Worm (Caenorhabditis elegans) whole organism, young adult: ENCODE measurements around the gene W05B10.4.
A peak's percentile ranks its signal among the peaks of the same experiment; 100 is the strongest.

Source experiments
- B0035.1 ChIP-seq: sonication (generic microtip); optimal IDR thresholded peaks from 2 replicates; lab custom pipeline; 2016; ENCODE audit warnings: missing genetic modification characterization, mild to moderate bottlenecking, missing compliant biosample characterization, missing genotype, missing genetic modification reagents
- B0261.1 ChIP-seq: sonication (generic microtip); optimal IDR thresholded peaks from 2 replicates; lab custom pipeline; 2016; ENCODE audit warnings: mild to moderate bottlenecking, missing genetic modification characterization, moderate library complexity, missing compliant biosample characterization
- B0336.3 ChIP-seq: fragments of 200-800 bp; sonication (Bioruptor generic); IDR thresholded peaks from 2 replicates; pipeline ENCODE4 v1.3.6; 2022; ENCODE audit warnings: missing genetic modification characterization, missing compliant biosample characterization
- F22D6.2 ChIP-seq: sonication (generic microtip); optimal IDR thresholded peaks from 2 replicates; lab custom pipeline; 2016; ENCODE audit warnings: mild to moderate bottlenecking, missing genetic modification characterization, missing compliant biosample characterization
- F23B12.7 ChIP-seq: sonication (generic microtip); optimal IDR thresholded peaks from 2 replicates; lab custom pipeline; 2017; ENCODE audit warnings: missing genetic modification characterization, mild to moderate bottlenecking, missing compliant biosample characterization, antibody characterized with exemption, moderate library complexity; ENCODE audit not compliant: insufficient read depth
- F37B4.10 ChIP-seq: fragments of 200-800 bp; sonication (Bioruptor generic); IDR thresholded peaks from 2 replicates; pipeline ENCODE4 v1.3.6; 2022; ENCODE audit warnings: missing genetic modification characterization, missing compliant biosample characterization
- F39B2.1 ChIP-seq: fragments of 200-800 bp; sonication (Bioruptor generic); IDR thresholded peaks from 2 replicates; pipeline ENCODE4 v1.3.6; 2022; ENCODE audit warnings: missing genetic modification reagents, missing genetic modification characterization, missing compliant biosample characterization
- F55B11.4 ChIP-seq: sonication (generic microtip); optimal IDR thresholded peaks from 2 replicates; lab custom pipeline; 2016; ENCODE audit warnings: missing compliant biosample characterization, missing genetic modification characterization, borderline replicate concordance; ENCODE audit not compliant: insufficient read depth
- K12H6.12 ChIP-seq: fragments of 200-800 bp; sonication (Bioruptor generic); optimal IDR thresholded peaks from 2 replicates; lab custom pipeline; 2018; ENCODE audit warnings: mild to moderate bottlenecking, missing genetic modification characterization, missing compliant biosample characterization
- T26A5.8 ChIP-seq: sonication (generic microtip); optimal IDR thresholded peaks from 2 replicates; lab custom pipeline; 2016; ENCODE audit warnings: missing genetic modification characterization, missing compliant biosample characterization
- Y56A3A.18 ChIP-seq: fragments of 200-800 bp; sonication (Bioruptor generic); IDR thresholded peaks from 2 replicates; pipeline ENCODE4 v1.3.6; 2022; ENCODE audit warnings: missing genetic modification reagents, missing genetic modification characterization, missing compliant biosample characterization
- aptf-2 ChIP-seq: fragments of 200-800 bp; sonication (Bioruptor generic); conservative IDR thresholded peaks from 2 replicates; pipeline ENCODE4 v1.3.6; 2022; ENCODE audit warnings: missing genetic modification reagents, missing genetic modification characterization, missing compliant biosample characterization
- athp-1 ChIP-seq: sonication (generic microtip); optimal IDR thresholded peaks from 2 replicates; lab custom pipeline; 2017; ENCODE audit warnings: mild to moderate bottlenecking, missing genetic modification characterization, missing compliant biosample characterization
- attf-5 ChIP-seq: fragments of 200-800 bp; sonication (Bioruptor generic); optimal IDR thresholded peaks from 2 replicates; lab custom pipeline; 2018; ENCODE audit warnings: mild to moderate bottlenecking, missing genetic modification characterization, missing compliant biosample characterization
- attf-6 ChIP-seq: fragments of 200-800 bp; sonication (Bioruptor generic); IDR thresholded peaks from 2 replicates; pipeline ENCODE4 v1.3.6; 2022; ENCODE audit warnings: missing genetic modification reagents, missing genetic modification characterization, missing compliant biosample characterization
- bed-1 ChIP-seq: fragments of 200-800 bp; sonication (Bioruptor generic); IDR thresholded peaks from 2 replicates; pipeline ENCODE4 v1.3.6; 2022; ENCODE audit warnings: missing genetic modification reagents, missing genetic modification characterization, missing compliant biosample characterization
- bed-2 ChIP-seq: fragments of 200-800 bp; sonication (Bioruptor generic); IDR thresholded peaks from 2 replicates; pipeline ENCODE4 v1.3.6; 2022; ENCODE audit warnings: missing genetic modification reagents, missing genetic modification characterization, missing compliant biosample characterization
- ccch-3 ChIP-seq: fragments of 200-800 bp; sonication (Bioruptor generic); optimal IDR thresholded peaks from 2 replicates; lab custom pipeline; 2018; ENCODE audit warnings: mild to moderate bottlenecking, missing genetic modification characterization, missing compliant biosample characterization
- cebp-1 ChIP-seq, 2 experiments: fragments of 200-800 bp in 1 of 2; sonication (Bioruptor generic) in 1 of 2; sonication (generic microtip) in 1 of 2; IDR thresholded peaks in 1 of 2; optimal IDR thresholded peaks in 1 of 2; 2 replicates each; pipeline versions ENCODE4 v1.3.6 to Lab custom; 2017 to 2022; ENCODE audit warnings: missing compliant biosample characterization in 2 of 2, missing genetic modification characterization in 2 of 2, mild to moderate bottlenecking in 1 of 2, missing genetic modification reagents in 1 of 2, moderate library complexity in 1 of 2
- ceh-40 ChIP-seq: fragments of 200-800 bp; sonication (Bioruptor generic); IDR thresholded peaks from 2 replicates; pipeline ENCODE4 v1.3.6; 2022; ENCODE audit warnings: missing genetic modification characterization, missing compliant biosample characterization
- die-1 ChIP-seq: sonication (generic microtip); optimal IDR thresholded peaks from 2 replicates; lab custom pipeline; 2016; ENCODE audit warnings: missing genotype, mild to moderate bottlenecking, missing genetic modification characterization, missing compliant biosample characterization
- dpff-1 ChIP-seq: sonication (generic microtip); optimal IDR thresholded peaks from 2 replicates; lab custom pipeline; 2017; ENCODE audit warnings: mild to moderate bottlenecking, missing genetic modification characterization, missing compliant biosample characterization
- egl-18 ChIP-seq: fragments of 200-800 bp; sonication (Bioruptor generic); IDR thresholded peaks from 2 replicates; pipeline ENCODE4 v1.3.6; 2022; ENCODE audit warnings: missing genetic modification reagents, missing genetic modification characterization, missing compliant biosample characterization
- egl-44 ChIP-seq: fragments of 200-800 bp; sonication (Bioruptor generic); IDR thresholded peaks from 2 replicates; pipeline ENCODE4 v1.3.6; 2022; ENCODE audit warnings: missing genetic modification reagents, missing genetic modification characterization, missing compliant biosample characterization
- ekl-4 ChIP-seq: fragments of 200-800 bp; sonication (Bioruptor generic); IDR thresholded peaks from 2 replicates; pipeline ENCODE4 v1.3.6; 2022; ENCODE audit warnings: missing genetic modification reagents, missing genetic modification characterization, missing compliant biosample characterization
- him-1 ChIP-seq: sonication (generic microtip); optimal IDR thresholded peaks from 2 replicates; lab custom pipeline; 2016; ENCODE audit warnings: missing genotype, missing genetic modification reagents, missing genetic modification characterization, missing compliant biosample characterization
- hlh-26 ChIP-seq: fragments of 200-800 bp; sonication (Bioruptor generic); conservative IDR thresholded peaks from 2 replicates; pipeline ENCODE4 v1.3.6; 2022; ENCODE audit warnings: missing genetic modification reagents, missing genetic modification characterization, missing compliant biosample characterization
- hmg-1.2 ChIP-seq: fragments of 200-800 bp; sonication (Bioruptor generic); IDR thresholded peaks from 2 replicates; pipeline ENCODE4 v1.3.6; 2022; ENCODE audit warnings: missing genetic modification reagents, missing genetic modification characterization, missing compliant biosample characterization
- hmg-20 ChIP-seq: fragments of 200-800 bp; sonication (Bioruptor generic); IDR thresholded peaks from 2 replicates; pipeline ENCODE4 v1.3.6; 2022; ENCODE audit warnings: missing genetic modification reagents, missing genetic modification characterization, missing compliant biosample characterization
- hrde-1 ChIP-seq: sonication (generic microtip); optimal IDR thresholded peaks from 2 replicates; lab custom pipeline; 2016; ENCODE audit warnings: missing genetic modification characterization, mild to moderate bottlenecking, missing compliant biosample characterization, moderate library complexity, missing genotype, missing genetic modification reagents, borderline replicate concordance
- lin-26 ChIP-seq: fragments of 200-800 bp; sonication (Bioruptor generic); IDR thresholded peaks from 2 replicates; pipeline ENCODE4 v1.3.6; 2022; ENCODE audit warnings: missing genetic modification reagents, missing genetic modification characterization, missing compliant biosample characterization
- lin-35 ChIP-seq, 3 experiments: fragments of 150-350 bp in 2 of 3; sonication (generic microtip) in 1 of 3; optimal IDR thresholded peaks; 2 replicates each; lab custom pipeline; 2014 to 2018; ENCODE audit warnings: missing biosample characterization in 3 of 3, missing genetic modification characterization in 3 of 3, missing genetic modification reagents in 3 of 3
- lin-54 ChIP-seq: fragments of 200-800 bp; sonication (Bioruptor generic); optimal IDR thresholded peaks from 2 replicates; lab custom pipeline; 2018; ENCODE audit warnings: mild to moderate bottlenecking, missing genetic modification characterization, missing compliant biosample characterization
- lsy-27 ChIP-seq: sonication (generic microtip); optimal IDR thresholded peaks from 2 replicates; lab custom pipeline; 2017; ENCODE audit warnings: missing genetic modification characterization, mild to moderate bottlenecking, missing compliant biosample characterization, antibody characterized with exemption, missing genotype, borderline replicate concordance; ENCODE audit not compliant: insufficient read depth
- madf-10 ChIP-seq: sonication (generic microtip); optimal IDR thresholded peaks from 2 replicates; lab custom pipeline; 2016; ENCODE audit warnings: mild to moderate bottlenecking, missing genetic modification characterization, missing compliant biosample characterization
- mes-4 ChIP-seq: sonication (generic microtip); optimal IDR thresholded peaks from 2 replicates; lab custom pipeline; 2016; ENCODE audit warnings: missing genotype, missing genetic modification characterization, missing compliant biosample characterization
- nfyb-1 ChIP-seq: fragments of 200-800 bp; sonication (Bioruptor generic); IDR thresholded peaks from 2 replicates; pipeline ENCODE4 v1.3.6; 2022; ENCODE audit warnings: missing genetic modification reagents, missing genetic modification characterization, missing compliant biosample characterization
- nhr-120 ChIP-seq: fragments of 200-800 bp; sonication (Bioruptor generic); IDR thresholded peaks from 2 replicates; pipeline ENCODE4 v1.3.6; 2022; ENCODE audit warnings: missing genetic modification characterization, missing compliant biosample characterization
- nhr-179 ChIP-seq: sonication (generic microtip); optimal IDR thresholded peaks from 2 replicates; lab custom pipeline; 2016; ENCODE audit warnings: mild to moderate bottlenecking, missing genetic modification characterization, missing compliant biosample characterization
- nhr-27 ChIP-seq: fragments of 200-800 bp; sonication (Bioruptor generic); optimal IDR thresholded peaks from 2 replicates; lab custom pipeline; 2018; ENCODE audit warnings: mild to moderate bottlenecking, missing genetic modification characterization, moderate library complexity, missing compliant biosample characterization
- pbrm-1 ChIP-seq: fragments of 200-800 bp; sonication (Bioruptor generic); IDR thresholded peaks from 2 replicates; pipeline ENCODE4 v1.3.6; 2022; ENCODE audit warnings: missing genetic modification reagents, missing genetic modification characterization, missing compliant biosample characterization
- repo-1 ChIP-seq: sonication (generic microtip); optimal IDR thresholded peaks from 2 replicates; lab custom pipeline; 2017; ENCODE audit warnings: mild to moderate bottlenecking, missing genetic modification characterization, missing compliant biosample characterization
- sdz-38 ChIP-seq: sonication (generic microtip); optimal IDR thresholded peaks from 2 replicates; lab custom pipeline; 2016; ENCODE audit warnings: missing genotype, missing genetic modification characterization, missing compliant biosample characterization
- sptf-2 ChIP-seq: fragments of 200-800 bp; sonication (Bioruptor generic); optimal IDR thresholded peaks from 2 replicates; lab custom pipeline; 2018; ENCODE audit warnings: mild to moderate bottlenecking, missing genetic modification characterization, missing compliant biosample characterization
- tbx-9 ChIP-seq: sonication (generic microtip); optimal IDR thresholded peaks from 2 replicates; lab custom pipeline; 2016; ENCODE audit warnings: borderline replicate concordance, missing genetic modification characterization, inconsistent platforms, missing compliant biosample characterization
- tlf-1 ChIP-seq: fragments of 200-800 bp; sonication (Bioruptor generic); optimal IDR thresholded peaks from 2 replicates; lab custom pipeline; 2018; ENCODE audit warnings: mild to moderate bottlenecking, missing genetic modification characterization, missing compliant biosample characterization
- ztf-18 ChIP-seq: sonication (generic microtip); optimal IDR thresholded peaks from 2 replicates; lab custom pipeline; 2016; ENCODE audit warnings: missing genotype, mild to moderate bottlenecking, missing genetic modification characterization, missing compliant biosample characterization
- ztf-22 ChIP-seq: fragments of 200-800 bp; sonication (Bioruptor generic); optimal IDR thresholded peaks from 2 replicates; lab custom pipeline; 2018; ENCODE audit warnings: mild to moderate bottlenecking, missing genetic modification characterization, moderate library complexity, missing compliant biosample characterization

W05B10.4 gene

DNA sequence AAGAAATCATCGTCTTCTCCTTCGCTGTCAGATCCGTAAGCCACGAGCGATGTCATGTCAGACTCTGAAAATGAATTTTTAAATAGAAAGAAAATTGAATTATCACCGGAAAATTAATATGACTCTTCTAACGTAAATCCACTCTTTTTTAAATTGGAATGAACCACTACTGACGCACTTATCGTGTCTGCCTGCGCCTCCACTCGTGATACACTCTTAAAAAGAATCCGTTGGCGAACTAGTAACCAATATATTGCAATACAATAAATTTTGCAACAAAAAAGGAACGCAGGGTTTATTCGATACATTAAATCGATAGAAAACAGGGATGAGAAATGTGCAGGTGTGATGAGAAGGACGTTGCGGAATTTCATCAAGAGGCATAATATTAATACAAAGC lies 8.6 kb upstream of the W05B10.4 start, which contains the start of gene ccch-3 (continued):
- no peak for TF ChIP-seq F39B2.1 (GFP tag; lab: Robert Waterston, UW)
- TF ChIP-seq die-1 = no peak
- no peak for TF ChIP-seq bed-1
- TF ChIP-seq ceh-40 (GFP tag; lab: Robert Waterston, UW) = no peak
- no peak for TF ChIP-seq bed-2
- TF ChIP-seq B0261.1 (tag; lab: Kevin White, UChicago) = peak; percentile 7
- TF ChIP-seq cebp-1 (GFP tag; IDR thresholded peaks at IDR 0.05; lab: Robert Waterston, UW) = no peak
- TF ChIP-seq cebp-1 (tag; optimal IDR thresholded peaks at IDR 0.05; lab: Kevin White, UChicago) = peak; percentile 72
- TF ChIP-seq aptf-2 (GFP tag; lab: Robert Waterston, UW) = no peak
- TF ChIP-seq sptf-2 = peak; percentile 26
- no peak for TF ChIP-seq F23B12.7 (tag; lab: Kevin White, UChicago)
- TF ChIP-seq lsy-27 (tag; lab: Kevin White, UChicago) = no peak
- TF ChIP-seq madf-10 (tag; lab: Kevin White, UChicago) = peak; percentile 27
- no peak for TF ChIP-seq sdz-38
- no peak for TF ChIP-seq ztf-22
- peak; percentile 90 for TF ChIP-seq B0336.3 (GFP tag; lab: Robert Waterston, UW)
- no peak for TF ChIP-seq T26A5.8
- no peak for TF ChIP-seq egl-18
- TF ChIP-seq egl-44 (GFP tag; lab: Robert Waterston, UW) = peak; percentile 47; the same call in 1 of the 2 replicates
- TF ChIP-seq nhr-120 = no peak
- TF ChIP-seq ccch-3 (GFP tag; lab: Kevin White, UChicago) = no peak
- peak in 1 of 3 experiments; percentile 19 for TF ChIP-seq lin-35 (GFP tag; optimal IDR thresholded peaks at IDR 0.05; lab: Kevin White, UChicago)
- peak; percentile 5 for TF ChIP-seq K12H6.12 (tag; lab: Kevin White, UChicago)
- TF ChIP-seq lin-54 (GFP tag; lab: Kevin White, UChicago) = peak; percentile 83
- no peak for TF ChIP-seq hlh-26 (GFP tag; lab: Robert Waterston, UW)
- 0 out of 2 replicates have a peak, but pooled peaks have one; percentile 10 for TF ChIP-seq hmg-20 (GFP tag; lab: Robert Waterston, UW)
- peak; percentile 44; the same call in 1 of the 2 replicates for TF ChIP-seq lin-26
- no peak for TF ChIP-seq tbx-9 (tag; lab: Kevin White, UChicago)
- TF ChIP-seq ekl-4 = peak; percentile 83
- no peak for TF ChIP-seq F22D6.2
- TF ChIP-seq pbrm-1 = peak; percentile 67; the same call in 1 of the 2 replicates
- peak; percentile 32 for TF ChIP-seq athp-1 (tag; lab: Kevin White, UChicago)
- TF ChIP-seq B0035.1 = no peak
- TF ChIP-seq attf-5 (GFP tag; lab: Kevin White, UChicago) = peak; percentile 80
- no peak for TF ChIP-seq F55B11.4
- TF ChIP-seq him-1 (tag; lab: Kevin White, UChicago) = peak; percentile 31
- TF ChIP-seq attf-6 (GFP tag; lab: Robert Waterston, UW) = no peak
- no peak for TF ChIP-seq nhr-179
- TF ChIP-seq hmg-1.2 = peak; percentile 67
- TF ChIP-seq F37B4.10 (GFP tag; lab: Robert Waterston, UW) = no peak
- peak; percentile 1 for TF ChIP-seq repo-1
- no peak for TF ChIP-seq nhr-27 (tag; lab: Kevin White, UChicago)
- TF ChIP-seq ztf-18 (tag; lab: Kevin White, UChicago) = peak; percentile 90
- TF ChIP-seq hrde-1 (tag; lab: Kevin White, UChicago) = peak; percentile 32
- no peak for TF ChIP-seq dpff-1 (tag; lab: Kevin White, UChicago)
- no peak for TF ChIP-seq mes-4 (tag; lab: Kevin White, UChicago)
- TF ChIP-seq tlf-1 (GFP tag; lab: Kevin White, UChicago) = peak; percentile 59
- no peak for TF ChIP-seq Y56A3A.18 (GFP tag; lab: Robert Waterston, UW)
- TF ChIP-seq nfyb-1 = no peak; the same call in 1 of the 2 replicates
